Fruit fly (Drosophila melanogaster) whole organism, embryonic: ENCODE results near the gene atl.

Source experiments
- Antp ChIP-seq: fragments of 200-800 bp; sonication (Bioruptor generic); optimal IDR thresholded peaks from 3 replicates; lab custom pipeline; 2016; ENCODE audit warnings: missing biosample characterization, missing genetic modification characterization
- BEAF-32 ChIP-seq: fragments of 200-800 bp; sonication (Bioruptor generic); optimal IDR thresholded peaks from 3 replicates; lab custom pipeline; 2017; ENCODE audit warnings: missing biosample characterization, missing genetic modification characterization, mild to moderate bottlenecking, moderate library complexity, missing genetic modification reagents
- CG11504 ChIP-seq: fragments of 200-800 bp; sonication (Bioruptor generic); optimal IDR thresholded peaks from 3 replicates; lab custom pipeline; 2019; ENCODE audit warnings: missing biosample characterization, mild to moderate bottlenecking, missing genetic modification characterization, moderate library complexity
- CG11696 ChIP-seq: fragments of 200-800 bp; sonication (Bioruptor generic); IDR thresholded peaks from 2 replicates; pipeline ENCODE4 v1.3.6; 2022; ENCODE audit warnings: missing biosample characterization, missing genetic modification characterization
- CG11723 ChIP-seq: fragments of 200-800 bp; sonication (Bioruptor generic); optimal IDR thresholded peaks from 2 replicates; lab custom pipeline; 2017; ENCODE audit warnings: missing biosample characterization, mild to moderate bottlenecking, missing genetic modification characterization
- CG12071 ChIP-seq: fragments of 200-800 bp; sonication (Bioruptor generic); optimal IDR thresholded peaks from 3 replicates; lab custom pipeline; 2018; ENCODE audit warnings: missing biosample characterization, mild to moderate bottlenecking, missing genetic modification characterization
- CG14014 ChIP-seq: fragments of 200-800 bp; sonication (Bioruptor generic); IDR thresholded peaks from 2 replicates; pipeline ENCODE4 v1.3.6; 2022; ENCODE audit warnings: missing biosample characterization, missing genetic modification characterization
- CG15479 ChIP-seq: fragments of 200-800 bp; sonication (Bioruptor generic); optimal IDR thresholded peaks from 3 replicates; lab custom pipeline; 2019; ENCODE audit warnings: missing biosample characterization, mild to moderate bottlenecking, missing genetic modification characterization, moderate library complexity
- CG15601 ChIP-seq: fragments of 200-800 bp; sonication (Bioruptor generic); optimal IDR thresholded peaks from 3 replicates; lab custom pipeline; 2019; ENCODE audit warnings: missing biosample characterization, mild to moderate bottlenecking, missing genetic modification characterization, moderate library complexity
- CG17328 ChIP-seq: fragments of 200-800 bp; sonication (Bioruptor generic); IDR thresholded peaks from 2 replicates; pipeline ENCODE4 v1.3.6; 2022; ENCODE audit warnings: missing biosample characterization, missing genetic modification characterization
- CG3407 ChIP-seq: fragments of 200-800 bp; sonication (Bioruptor generic); optimal IDR thresholded peaks from 2 replicates; lab custom pipeline; 2018; ENCODE audit warnings: missing biosample characterization, mild to moderate bottlenecking, missing genetic modification characterization
- CG34224 ChIP-seq: fragments of 200-800 bp; sonication (Bioruptor generic); IDR thresholded peaks from 3 replicates; pipeline ENCODE4 v1.3.6; 2022; ENCODE audit warnings: missing biosample characterization, missing genetic modification characterization; ENCODE audit not compliant: partially characterized antibody
- CG43689 ChIP-seq: fragments of 200-800 bp; sonication (Bioruptor generic); IDR thresholded peaks from 2 replicates; pipeline ENCODE4 v1.3.6; 2022; ENCODE audit warnings: missing biosample characterization, missing genetic modification characterization
- CG6683 ChIP-seq: fragments of 200-800 bp; sonication (Bioruptor generic); optimal IDR thresholded peaks from 2 replicates; lab custom pipeline; 2017; ENCODE audit warnings: missing biosample characterization, mild to moderate bottlenecking, missing genetic modification characterization, missing genetic modification reagents
- CG6765 ChIP-seq: fragments of 200-800 bp; sonication (Bioruptor generic); optimal IDR thresholded peaks from 3 replicates; lab custom pipeline; 2017; ENCODE audit warnings: missing biosample characterization, mild to moderate bottlenecking, missing genetic modification characterization
- CG6854 ChIP-seq: fragments of 200-800 bp; sonication (Bioruptor generic); optimal IDR thresholded peaks from 3 replicates; lab custom pipeline; 2017; ENCODE audit warnings: missing biosample characterization, mild to moderate bottlenecking, missing genetic modification characterization
- CG7372 ChIP-seq: fragments of 200-800 bp; sonication (Bioruptor generic); IDR thresholded peaks from 2 replicates; pipeline ENCODE4 v1.3.6; 2022; ENCODE audit warnings: missing biosample characterization, missing genetic modification characterization
- CG8924 ChIP-seq: fragments of 200-800 bp; optimal IDR thresholded peaks from 3 replicates; lab custom pipeline; 2019; ENCODE audit warnings: missing biosample characterization, mild to moderate bottlenecking, missing genetic modification characterization, moderate library complexity
- CG9876 ChIP-seq: fragments of 200-800 bp; sonication (Bioruptor generic); optimal IDR thresholded peaks from 2 replicates; lab custom pipeline; 2016; ENCODE audit warnings: missing biosample characterization, missing genetic modification characterization
- CHES-1-like ChIP-seq: fragments of 200-800 bp; sonication (Bioruptor generic); optimal IDR thresholded peaks from 2 replicates; lab custom pipeline; 2016; ENCODE audit warnings: missing biosample characterization, missing genetic modification characterization
- Fer2 ChIP-seq: fragments of 200-800 bp; sonication (Bioruptor generic); optimal IDR thresholded peaks from 2 replicates; lab custom pipeline; 2018; ENCODE audit warnings: missing biosample characterization, mild to moderate bottlenecking, missing genetic modification characterization, moderate library complexity
- GATAe ChIP-seq: fragments of 200-800 bp; sonication (Bioruptor generic); conservative IDR thresholded peaks from 2 replicates; pipeline ENCODE4 v1.3.6; 2022; ENCODE audit warnings: missing biosample characterization, missing genetic modification characterization
- HmgD ChIP-seq: fragments of 200-800 bp; sonication (Bioruptor generic); optimal IDR thresholded peaks from 3 replicates; lab custom pipeline; 2016; ENCODE audit warnings: missing biosample characterization, missing genetic modification characterization
- Meics ChIP-seq: fragments of 200-800 bp; sonication (Bioruptor generic); optimal IDR thresholded peaks from 2 replicates; lab custom pipeline; 2017; ENCODE audit warnings: missing biosample characterization, mild to moderate bottlenecking, missing genetic modification characterization
- NC2α ChIP-seq: fragments of 200-800 bp; sonication (Bioruptor generic); optimal IDR thresholded peaks from 2 replicates; lab custom pipeline; 2016; ENCODE audit warnings: missing biosample characterization, missing genetic modification characterization
- NfI ChIP-seq: fragments of 200-800 bp; sonication (Bioruptor generic); optimal IDR thresholded peaks from 3 replicates; lab custom pipeline; 2018; ENCODE audit warnings: missing biosample characterization, mild to moderate bottlenecking, missing genetic modification characterization, moderate library complexity
- ash1 ChIP-seq: fragments of 200-800 bp; sonication (Bioruptor generic); optimal IDR thresholded peaks from 2 replicates; lab custom pipeline; 2018; ENCODE audit warnings: missing biosample characterization, mild to moderate bottlenecking, missing genetic modification characterization
- bsh ChIP-seq, 2 experiments: fragments of 200-800 bp; sonication (Bioruptor generic); optimal IDR thresholded peaks; 2 replicates each; lab custom pipeline; 2017 to 2018; ENCODE audit warnings: mild to moderate bottlenecking in 2 of 2, missing biosample characterization in 2 of 2, missing genetic modification characterization in 2 of 2, moderate library complexity in 1 of 2
- cwo ChIP-seq: fragments of 200-800 bp; sonication (Bioruptor generic); optimal IDR thresholded peaks from 3 replicates; lab custom pipeline; 2017; ENCODE audit warnings: missing biosample characterization, missing genetic modification characterization, mild to moderate bottlenecking, moderate library complexity, missing genetic modification reagents
- dm ChIP-seq: fragments of 200-800 bp; sonication (Bioruptor generic); optimal IDR thresholded peaks from 3 replicates; lab custom pipeline; 2016; ENCODE audit warnings: missing biosample characterization, missing genetic modification characterization
- dpn ChIP-seq, 2 experiments: fragments of 200-800 bp; sonication (Bioruptor generic); optimal IDR thresholded peaks; 3 replicates each; lab custom pipeline; 2016; ENCODE audit warnings: missing biosample characterization in 2 of 2, missing genetic modification characterization in 2 of 2
- emc ChIP-seq: fragments of 200-800 bp; sonication (Bioruptor generic); optimal IDR thresholded peaks from 2 replicates; lab custom pipeline; 2016; ENCODE audit warnings: missing biosample characterization, missing genetic modification characterization
- ems ChIP-seq: fragments of 200-800 bp; sonication (Bioruptor generic); optimal IDR thresholded peaks from 3 replicates; lab custom pipeline; 2016; ENCODE audit warnings: missing biosample characterization, missing genetic modification characterization
- fru ChIP-seq: fragments of >200 bp; optimal IDR thresholded peaks from 2 replicates; lab custom pipeline; 2017
- gcm ChIP-seq: fragments of 200-800 bp; sonication (Bioruptor generic); optimal IDR thresholded peaks from 2 replicates; lab custom pipeline; 2019; ENCODE audit warnings: missing biosample characterization, mild to moderate bottlenecking, missing genetic modification characterization, moderate library complexity
- hkb ChIP-seq, 2 experiments: fragments of 200-800 bp in 1 of 2; fragments of >200 bp in 1 of 2; sonication (Bioruptor generic) in 1 of 2; IDR thresholded peaks in 1 of 2; optimal IDR thresholded peaks in 1 of 2; 2 replicates each; pipeline versions ENCODE4 v1.3.6 to Lab custom; 2017 to 2022; ENCODE audit warnings: missing biosample characterization in 1 of 2, missing genetic modification characterization in 1 of 2
- ind ChIP-seq: fragments of 200-800 bp; sonication (Bioruptor generic); optimal IDR thresholded peaks from 3 replicates; lab custom pipeline; 2016; ENCODE audit warnings: missing biosample characterization, missing genetic modification characterization
- jigr1 ChIP-seq: fragments of 200-800 bp; sonication (Bioruptor generic); IDR thresholded peaks from 3 replicates; pipeline ENCODE4 v1.3.6; 2022; ENCODE audit warnings: missing biosample characterization, missing genetic modification characterization
- pb ChIP-seq: fragments of 200-800 bp; sonication (Bioruptor generic); optimal IDR thresholded peaks from 3 replicates; lab custom pipeline; 2016; ENCODE audit warnings: missing biosample characterization, missing genetic modification characterization
- pros ChIP-seq: fragments of 200-800 bp; sonication (Bioruptor generic); optimal IDR thresholded peaks from 3 replicates; lab custom pipeline; 2019; ENCODE audit warnings: missing biosample characterization, mild to moderate bottlenecking, missing genetic modification characterization, moderate library complexity
- repo ChIP-seq: fragments of 200-800 bp; sonication (Bioruptor generic); optimal IDR thresholded peaks from 2 replicates; lab custom pipeline; 2016; ENCODE audit warnings: missing biosample characterization, missing genetic modification characterization
- run ChIP-seq: fragments of 200-800 bp; sonication (Bioruptor generic); optimal IDR thresholded peaks from 3 replicates; lab custom pipeline; 2018; ENCODE audit warnings: missing biosample characterization, mild to moderate bottlenecking, missing genetic modification characterization
- slp2 ChIP-seq: fragments of 200-800 bp; sonication (Bioruptor generic); optimal IDR thresholded peaks from 2 replicates; lab custom pipeline; 2016; ENCODE audit warnings: missing biosample characterization, missing genetic modification characterization
- sr ChIP-seq: fragments of 200-800 bp; sonication (Bioruptor generic); IDR thresholded peaks from 3 replicates; pipeline ENCODE4 v1.3.6; 2022; ENCODE audit warnings: missing biosample characterization, missing genetic modification characterization
- tio ChIP-seq: fragments of 200-800 bp; sonication (Bioruptor generic); optimal IDR thresholded peaks from 2 replicates; lab custom pipeline; 2017; ENCODE audit warnings: missing biosample characterization, missing genetic modification characterization, inconsistent platforms
- toy ChIP-seq: fragments of 200-800 bp; sonication (Bioruptor generic); IDR thresholded peaks from 2 replicates; pipeline ENCODE4 v1.3.6; 2022; ENCODE audit warnings: missing biosample characterization, missing genetic modification characterization
- tup ChIP-seq: fragments of 200-800 bp; sonication (Bioruptor generic); optimal IDR thresholded peaks from 2 replicates; lab custom pipeline; 2016; ENCODE audit warnings: missing biosample characterization, mild to moderate bottlenecking, missing genetic modification characterization, moderate library complexity
- twi ChIP-seq: fragments of 200-800 bp; optimal IDR thresholded peaks from 2 replicates; lab custom pipeline; 2019; ENCODE audit warnings: missing biosample characterization, mild to moderate bottlenecking, missing genetic modification characterization, moderate library complexity
- unc-4 ChIP-seq: fragments of 200-800 bp; sonication (Bioruptor generic); IDR thresholded peaks from 2 replicates; pipeline ENCODE4 v1.3.6; 2022; ENCODE audit warnings: missing biosample characterization, missing genetic modification characterization; ENCODE audit not compliant: partially characterized antibody
- wek ChIP-seq: fragments of 200-800 bp; sonication (Bioruptor generic); optimal IDR thresholded peaks from 3 replicates; lab custom pipeline; 2018; ENCODE audit warnings: missing biosample characterization, mild to moderate bottlenecking, missing genetic modification characterization, moderate library complexity

atl gene

DNA sequence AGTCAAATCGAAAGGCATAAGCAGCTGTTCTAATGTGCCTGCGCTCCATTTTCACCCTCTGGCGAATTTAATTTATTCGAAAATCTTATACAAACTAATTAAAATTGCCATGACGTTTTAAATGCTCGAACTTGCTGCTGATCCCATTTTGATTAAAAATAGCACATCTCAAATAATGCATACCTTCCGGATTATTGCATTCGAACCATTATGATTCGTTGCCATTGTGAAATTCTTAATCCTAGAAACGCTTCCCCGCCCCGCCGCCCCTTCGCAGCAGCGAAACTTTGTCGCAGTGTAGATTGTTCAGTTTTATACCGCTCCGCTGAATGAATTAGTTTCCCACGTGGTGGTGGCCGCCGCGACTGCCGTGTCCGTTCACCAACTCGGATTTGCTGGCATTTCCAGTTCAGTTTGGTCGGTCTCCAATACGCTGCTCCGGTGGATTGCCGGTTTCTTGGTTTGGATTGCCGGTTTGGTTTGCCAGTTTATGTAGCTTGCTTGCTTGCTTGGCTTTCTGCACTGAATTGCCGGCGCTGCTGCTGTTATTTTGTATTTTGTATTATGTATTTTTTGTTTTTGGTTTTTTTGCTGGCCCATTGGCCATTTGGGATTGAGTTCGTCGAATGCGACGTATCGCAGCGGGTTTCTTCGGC, 26.8 kb upstream of the atl start (continued):
- no peak for TF ChIP-seq run (tag; lab: Kevin White, UChicago)
- TF ChIP-seq tio, result no peak
- TF ChIP-seq CG43689, result no peak
- TF ChIP-seq ind (GFP tag; lab: Kevin White, UChicago), result peak; percentile 41
- no peak for TF ChIP-seq Fer2 (tag; lab: Kevin White, UChicago)
- TF ChIP-seq jigr1 (GFP tag; lab: Robert Waterston, UW), result no peak
- TF ChIP-seq CG7372 (GFP tag; lab: Robert Waterston, UW), result no peak
- TF ChIP-seq CG11723 (GFP tag; lab: Kevin White, UChicago), result no peak
- no peak for TF ChIP-seq repo
- no peak for TF ChIP-seq CG15479 (GFP tag; lab: Kevin White, UChicago)
- no peak for TF ChIP-seq tup (GFP tag; lab: Kevin White, UChicago)
- peak in 1 of 2 experiments; percentile 27 for TF ChIP-seq dpn (GFP tag; optimal IDR thresholded peaks at IDR 0.05; lab: Kevin White, UChicago)
- TF ChIP-seq HmgD, result no peak
- TF ChIP-seq twi, result no peak
- TF ChIP-seq CG8924 (tag; lab: Kevin White, UChicago), result peak; percentile 1
- no peak for TF ChIP-seq wek
- TF ChIP-seq CG6765 (GFP tag; lab: Kevin White, UChicago), result no peak
- TF ChIP-seq cwo (GFP tag; lab: Kevin White, UChicago), result peak; percentile 12
- TF ChIP-seq CG3407 (GFP tag; lab: Kevin White, UChicago), result no peak
- TF ChIP-seq slp2 (GFP tag; lab: Kevin White, UChicago), result peak; percentile 41
- TF ChIP-seq pb (GFP tag; lab: Kevin White, UChicago), result no peak
- TF ChIP-seq pros, result no peak
- no peak for TF ChIP-seq gcm (GFP tag; lab: Kevin White, UChicago)
- TF ChIP-seq unc-4 (GFP tag; lab: Robert Waterston, UW), result no peak
- no peak for TF ChIP-seq hkb (optimal IDR thresholded peaks at IDR 0.05; lab: Kevin White, UChicago)
- TF ChIP-seq hkb (GFP tag; IDR thresholded peaks at IDR 0.05; lab: Robert Waterston, UW), result no peak
- TF ChIP-seq dm (GFP tag; lab: Kevin White, UChicago), result no peak
- TF ChIP-seq CHES-1-like (GFP tag; lab: Kevin White, UChicago), result no peak
- peak; percentile 24 for TF ChIP-seq Meics (GFP tag; lab: Kevin White, UChicago)
- TF ChIP-seq CG11696 (GFP tag; lab: Robert Waterston, UW), result no peak
- no peak for TF ChIP-seq Antp (GFP tag; lab: Kevin White, UChicago)
- TF ChIP-seq CG11504 (tag; lab: Kevin White, UChicago), result peak; percentile 62
- no peak for TF ChIP-seq toy (GFP tag; lab: Robert Waterston, UW)
- TF ChIP-seq BEAF-32, result no peak
- TF ChIP-seq CG12071 (GFP tag; lab: Kevin White, UChicago), result no peak
- no peak for TF ChIP-seq bsh (GFP tag; optimal IDR thresholded peaks at IDR 0.05; lab: Kevin White, UChicago)
- TF ChIP-seq fru (lab: Kevin White, UChicago), result no peak
- no peak for TF ChIP-seq GATAe
- no peak for TF ChIP-seq emc (GFP tag; lab: Kevin White, UChicago)
- no peak for TF ChIP-seq CG9876 (GFP tag; lab: Kevin White, UChicago)
- no peak for TF ChIP-seq ems (GFP tag; lab: Kevin White, UChicago)
- TF ChIP-seq NC2α (GFP tag; lab: Kevin White, UChicago), result no peak
- no peak for TF ChIP-seq CG15601 (tag; lab: Kevin White, UChicago)
- TF ChIP-seq sr (GFP tag; lab: Robert Waterston, UW), result no peak
- TF ChIP-seq CG34224 (GFP tag; lab: Robert Waterston, UW), result no peak
- TF ChIP-seq CG14014, result no peak
- TF ChIP-seq NfI (GFP tag; lab: Kevin White, UChicago), result no peak
- TF ChIP-seq CG6683 (GFP tag; lab: Kevin White, UChicago), result no peak
- no peak for TF ChIP-seq ash1 (GFP tag; lab: Kevin White, UChicago)
- no peak for TF ChIP-seq CG6854 (GFP tag; lab: Kevin White, UChicago)
- no peak for TF ChIP-seq CG17328 (GFP tag; lab: Robert Waterston, UW)
